Worm (Caenorhabditis elegans) whole organism, L4 larva: ENCODE results near the gene ifbp-1.
A peak's percentile ranks its signal among the peaks of the same experiment; 100 is the strongest.

Source experiments
- D1046.2 ChIP-seq: fragments of 200-800 bp; sonication (Bioruptor generic); IDR thresholded peaks from 2 replicates; pipeline ENCODE4 v1.3.6; 2022; ENCODE audit warnings: missing genetic modification characterization, missing compliant biosample characterization
- F49E8.2 ChIP-seq: sonication (generic microtip); optimal IDR thresholded peaks from 2 replicates; lab custom pipeline; 2016; ENCODE audit warnings: missing compliant biosample characterization, mild to moderate bottlenecking, missing genetic modification characterization, borderline replicate concordance
- Y105C5A.15 ChIP-seq: fragments of 200-800 bp; sonication (Bioruptor generic); IDR thresholded peaks from 2 replicates; pipeline ENCODE4 v1.3.6; 2022; ENCODE audit warnings: missing genetic modification characterization, missing compliant biosample characterization
- Y75B8A.6 ChIP-seq: fragments of 200-800 bp; sonication (Bioruptor generic); IDR thresholded peaks from 2 replicates; pipeline ENCODE4 v1.3.6; 2022; ENCODE audit warnings: missing genetic modification reagents, missing genetic modification characterization, missing compliant biosample characterization
- ZK337.2 ChIP-seq: fragments of 200-800 bp; sonication (Bioruptor generic); IDR thresholded peaks from 2 replicates; pipeline ENCODE4 v1.3.6; 2022; ENCODE audit warnings: missing genetic modification reagents, missing genetic modification characterization, missing compliant biosample characterization
- ama-1 ChIP-seq: fragments of 150-350 bp; optimal IDR thresholded peaks from 2 replicates; lab custom pipeline; 2014; ENCODE audit warnings: inconsistent platforms, mixed read lengths
- attf-4 ChIP-seq: sonication (generic microtip); optimal IDR thresholded peaks from 3 replicates; lab custom pipeline; 2017; ENCODE audit warnings: missing biosample characterization, missing genetic modification characterization
- ceh-20 ChIP-seq: fragments of 200-800 bp; sonication (Bioruptor generic); IDR thresholded peaks from 2 replicates; pipeline ENCODE4 v1.3.6; 2022; ENCODE audit warnings: missing genetic modification reagents, missing genetic modification characterization, missing compliant biosample characterization
- ceh-28 ChIP-seq: fragments of 150-350 bp; optimal IDR thresholded peaks from 2 replicates; lab custom pipeline; 2014; ENCODE audit warnings: missing biosample characterization, missing genetic modification reagents, missing genetic modification characterization
- ceh-32 ChIP-seq: sonication (generic microtip); optimal IDR thresholded peaks from 2 replicates; lab custom pipeline; 2016; ENCODE audit warnings: mild to moderate bottlenecking, missing genetic modification characterization, missing compliant biosample characterization; ENCODE audit not compliant: poor library complexity
- ceh-62 ChIP-seq: sonication (generic microtip); optimal IDR thresholded peaks from 2 replicates; lab custom pipeline; 2017; ENCODE audit warnings: missing biosample characterization, missing genetic modification characterization
- cey-2 ChIP-seq: sonication (generic microtip); optimal IDR thresholded peaks from 3 replicates; lab custom pipeline; 2017; ENCODE audit warnings: missing genetic modification characterization, mild to moderate bottlenecking, missing compliant biosample characterization, antibody characterized with exemption, borderline replicate concordance; ENCODE audit not compliant: insufficient read depth
- ctbp-1 ChIP-seq: fragments of 200-800 bp; sonication (Bioruptor generic); IDR thresholded peaks from 2 replicates; pipeline ENCODE4 v1.3.6; 2022; ENCODE audit warnings: missing genetic modification reagents, missing genetic modification characterization, missing compliant biosample characterization
- daf-12 ChIP-seq: fragments of 150-350 bp; optimal IDR thresholded peaks from 2 replicates; lab custom pipeline; 2014; ENCODE audit warnings: missing biosample characterization, missing genetic modification reagents, missing genetic modification characterization
- daf-16 ChIP-seq, 3 experiments: sonication (generic microtip); optimal IDR thresholded peaks; 2 replicates each; lab custom pipeline; 2016 to 2017; ENCODE audit warnings: missing genetic modification characterization in 3 of 3, missing genetic modification reagents in 3 of 3, mild to moderate bottlenecking in 2 of 3, missing compliant biosample characterization in 2 of 3, missing biosample characterization in 1 of 3, moderate library complexity in 1 of 3
- daf-8 ChIP-seq: fragments of 200-800 bp; sonication (Bioruptor generic); IDR thresholded peaks from 2 replicates; pipeline ENCODE4 v1.3.6; 2022; ENCODE audit warnings: missing genetic modification characterization, missing compliant biosample characterization
- dmd-6 ChIP-seq: fragments of 200-800 bp; sonication (Bioruptor generic); IDR thresholded peaks from 2 replicates; pipeline ENCODE4 v1.3.6; 2022; ENCODE audit warnings: missing genetic modification reagents, missing genetic modification characterization, missing compliant biosample characterization
- dmd-8 ChIP-seq: fragments of 200-800 bp; sonication (Bioruptor generic); IDR thresholded peaks from 2 replicates; pipeline ENCODE4 v1.3.6; 2022; ENCODE audit warnings: missing genetic modification characterization, missing compliant biosample characterization
- dmd-9 ChIP-seq: fragments of 200-800 bp; sonication (Bioruptor generic); IDR thresholded peaks from 2 replicates; pipeline ENCODE4 v1.3.6; 2022; ENCODE audit warnings: missing genetic modification reagents, missing genetic modification characterization, missing compliant biosample characterization
- dpl-1 ChIP-seq: fragments of 150-350 bp; optimal IDR thresholded peaks from 2 replicates; lab custom pipeline; 2014; ENCODE audit warnings: missing biosample characterization, missing genetic modification reagents, missing genetic modification characterization
- duxl-1 ChIP-seq: sonication (generic microtip); optimal IDR thresholded peaks from 2 replicates; lab custom pipeline; 2016; ENCODE audit warnings: mild to moderate bottlenecking, missing genetic modification characterization, moderate library complexity, missing compliant biosample characterization; ENCODE audit not compliant: poor library complexity
- fkh-10 ChIP-seq: fragments of 150-350 bp; optimal IDR thresholded peaks from 2 replicates; lab custom pipeline; 2014; ENCODE audit warnings: missing biosample characterization, missing genetic modification reagents, missing genetic modification characterization
- gei-8 ChIP-seq: fragments of 200-800 bp; sonication (Bioruptor generic); optimal IDR thresholded peaks from 2 replicates; lab custom pipeline; 2018; ENCODE audit warnings: mild to moderate bottlenecking, missing genetic modification characterization, missing compliant biosample characterization
- hlh-11 ChIP-seq: fragments of 200-800 bp; sonication (Bioruptor generic); optimal IDR thresholded peaks from 2 replicates; lab custom pipeline; 2018; ENCODE audit warnings: mild to moderate bottlenecking, missing genetic modification characterization, missing compliant biosample characterization
- hlh-30 ChIP-seq: sonication (generic microtip); optimal IDR thresholded peaks from 2 replicates; lab custom pipeline; 2017; ENCODE audit warnings: antibody characterized with exemption, mild to moderate bottlenecking, missing genetic modification characterization, missing compliant biosample characterization; ENCODE audit not compliant: insufficient read depth
- jun-1 ChIP-seq: fragments of 150-350 bp; optimal IDR thresholded peaks from 2 replicates; lab custom pipeline; 2014; ENCODE audit warnings: missing biosample characterization, missing genetic modification reagents, missing genetic modification characterization
- lim-7 ChIP-seq: fragments of 200-800 bp; sonication (Bioruptor generic); IDR thresholded peaks from 2 replicates; pipeline ENCODE4 v1.3.6; 2022; ENCODE audit warnings: missing genetic modification characterization, missing compliant biosample characterization
- lin-1 ChIP-seq: fragments of 200-800 bp; sonication (Bioruptor generic); IDR thresholded peaks from 2 replicates; pipeline ENCODE4 v1.3.6; 2022; ENCODE audit warnings: missing genetic modification reagents, missing genetic modification characterization, missing compliant biosample characterization
- lin-15B ChIP-seq: fragments of 150-350 bp; sonication (generic microtip); optimal IDR thresholded peaks from 3 replicates; lab custom pipeline; 2014; ENCODE audit warnings: missing biosample characterization, missing genetic modification characterization
- mdt-29 ChIP-seq: fragments of 200-800 bp; sonication (Bioruptor generic); IDR thresholded peaks from 2 replicates; pipeline ENCODE4 v1.3.6; 2022; ENCODE audit warnings: missing genetic modification reagents, missing genetic modification characterization, missing compliant biosample characterization
- mep-1 ChIP-seq: fragments of 150-350 bp; sonication (generic microtip); optimal IDR thresholded peaks from 3 replicates; lab custom pipeline; 2014; ENCODE audit warnings: missing biosample characterization, missing genetic modification characterization
- mes-2 ChIP-seq: sonication (generic microtip); optimal IDR thresholded peaks from 2 replicates; lab custom pipeline; 2016; ENCODE audit warnings: missing genotype, mild to moderate bottlenecking, missing genetic modification characterization, missing compliant biosample characterization; ENCODE audit not compliant: poor library complexity, severe bottlenecking
- mxl-2 ChIP-seq: fragments of 200-800 bp; sonication (Bioruptor generic); conservative IDR thresholded peaks from 2 replicates; pipeline ENCODE4 v1.3.6; 2022; ENCODE audit warnings: missing genetic modification reagents, missing genetic modification characterization, missing compliant biosample characterization
- mxl-3 ChIP-seq: fragments of 200-800 bp; sonication (Bioruptor generic); optimal IDR thresholded peaks from 2 replicates; lab custom pipeline; 2018; ENCODE audit warnings: mild to moderate bottlenecking, missing genetic modification characterization, missing compliant biosample characterization
- nhr-10 ChIP-seq: fragments of 150-350 bp; optimal IDR thresholded peaks from 2 replicates; lab custom pipeline; 2014; ENCODE audit warnings: missing biosample characterization, missing genetic modification characterization
- nhr-25 ChIP-seq: sonication (generic microtip); optimal IDR thresholded peaks from 2 replicates; lab custom pipeline; 2017; ENCODE audit warnings: missing genetic modification characterization, mild to moderate bottlenecking, missing compliant biosample characterization, antibody characterized with exemption, moderate library complexity, borderline replicate concordance; ENCODE audit not compliant: insufficient read depth
- nhr-28 ChIP-seq: fragments of 150-350 bp; optimal IDR thresholded peaks from 2 replicates; lab custom pipeline; 2014; ENCODE audit warnings: missing biosample characterization, missing genetic modification characterization
- nhr-42 ChIP-seq: fragments of 200-800 bp; sonication (Bioruptor generic); IDR thresholded peaks from 2 replicates; pipeline ENCODE4 v1.3.6; 2022; ENCODE audit warnings: missing genetic modification characterization, missing compliant biosample characterization
- nhr-48 ChIP-seq: sonication (generic microtip); optimal IDR thresholded peaks from 2 replicates; lab custom pipeline; 2016; ENCODE audit warnings: mild to moderate bottlenecking, missing genetic modification characterization, missing compliant biosample characterization
- php-3 ChIP-seq: fragments of 200-800 bp; sonication (Bioruptor generic); IDR thresholded peaks from 2 replicates; pipeline ENCODE4 v1.3.6; 2022; ENCODE audit warnings: missing genetic modification reagents, missing genetic modification characterization, missing compliant biosample characterization
- sdz-12 ChIP-seq: fragments of 200-800 bp; sonication (Bioruptor generic); optimal IDR thresholded peaks from 2 replicates; lab custom pipeline; 2018; ENCODE audit warnings: mild to moderate bottlenecking, missing genetic modification characterization, missing compliant biosample characterization
- set-16 ChIP-seq: fragments of 200-800 bp; sonication (Bioruptor generic); IDR thresholded peaks from 2 replicates; pipeline ENCODE4 v1.3.6; 2022; ENCODE audit warnings: missing genetic modification reagents, missing genetic modification characterization, missing compliant biosample characterization
- skn-1 ChIP-seq: fragments of 150-350 bp; optimal IDR thresholded peaks from 2 replicates; lab custom pipeline; 2014; ENCODE audit warnings: missing biosample characterization, missing genetic modification characterization
- snpc-1.2 ChIP-seq: fragments of 200-800 bp; sonication (Bioruptor generic); IDR thresholded peaks from 2 replicates; pipeline ENCODE4 v1.3.6; 2022; ENCODE audit warnings: missing genetic modification reagents, missing genetic modification characterization, missing compliant biosample characterization
- snpc-4 ChIP-seq: fragments of 150-350 bp; optimal IDR thresholded peaks from 2 replicates; lab custom pipeline; 2014; ENCODE audit warnings: missing biosample characterization, missing genetic modification characterization
- spr-3 ChIP-seq: fragments of 200-800 bp; sonication (Bioruptor generic); optimal IDR thresholded peaks from 2 replicates; lab custom pipeline; 2018; ENCODE audit warnings: mild to moderate bottlenecking, missing genetic modification characterization, missing compliant biosample characterization
- tag-97 ChIP-seq: fragments of 200-800 bp; sonication (Bioruptor generic); IDR thresholded peaks from 2 replicates; pipeline ENCODE4 v1.3.6; 2022; ENCODE audit warnings: missing genetic modification characterization, missing compliant biosample characterization
- unc-39 ChIP-seq: sonication (generic microtip); optimal IDR thresholded peaks from 2 replicates; lab custom pipeline; 2017; ENCODE audit warnings: missing biosample characterization, missing genetic modification characterization
- vab-7 ChIP-seq: fragments of 200-800 bp; sonication (Bioruptor generic); IDR thresholded peaks from 2 replicates; pipeline ENCODE4 v1.3.6; 2022; ENCODE audit warnings: missing genetic modification reagents, missing genetic modification characterization, missing compliant biosample characterization
- zip-2 ChIP-seq: fragments of 150-350 bp; optimal IDR thresholded peaks from 2 replicates; lab custom pipeline; 2014; ENCODE audit warnings: missing biosample characterization, missing genetic modification characterization

ifbp-1 gene

DNA sequence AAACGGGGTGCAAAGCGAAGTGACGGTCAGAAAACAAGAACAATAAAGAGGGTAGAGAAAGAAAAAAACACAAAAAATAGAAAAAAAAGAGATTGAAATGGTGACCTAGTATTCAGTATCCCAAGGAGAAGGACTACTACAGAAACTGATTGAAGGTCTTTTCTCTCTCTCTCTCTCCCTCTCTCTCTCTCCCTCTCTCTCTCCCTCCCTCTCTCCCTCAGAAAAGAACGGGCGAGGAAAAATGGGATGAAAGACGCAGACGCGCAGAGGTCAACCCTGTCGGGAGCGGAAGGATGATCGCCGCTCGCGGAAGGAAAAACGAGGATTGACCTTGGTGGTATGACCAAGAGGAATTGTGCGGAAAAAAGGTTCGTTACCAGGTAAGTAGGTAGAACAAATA, 5.5 kb downstream of the ifbp-1 start (continued):
- TF ChIP-seq dpl-1 (GFP tag; lab: Kevin White, UChicago) (no peak), nhr-48 (tag; lab: Kevin White, UChicago) (no peak), snpc-4 (tag; lab: Kevin White, UChicago) (no peak), php-3 (GFP tag; lab: Robert Waterston, UW) (no peak), Y105C5A.15 (GFP tag; lab: Robert Waterston, UW) (no peak), hlh-11 (tag; lab: Kevin White, UChicago) (peak; percentile 74), lin-1 (GFP tag; lab: Robert Waterston, UW) (no peak), ctbp-1 (no peak), daf-16 (GFP tag; optimal IDR thresholded peaks at IDR 0.05; lab: Kevin White, UChicago) (no peak), daf-16 (tag; optimal IDR thresholded peaks at IDR 0.05; lab: Kevin White, UChicago) (peak; percentile 3), dmd-9 (GFP tag; lab: Robert Waterston, UW) (no peak), dmd-6 (GFP tag; lab: Robert Waterston, UW) (peak; percentile 35; the same call in 1 of the 2 replicates), daf-8 (no peak), ceh-28 (tag; lab: Kevin White, UChicago) (no peak), F49E8.2 (tag; lab: Kevin White, UChicago) (no peak), ceh-62 (tag; lab: Kevin White, UChicago) (no peak), mep-1 (tag; lab: Kevin White, UChicago) (peak; percentile 8), snpc-1.2 (GFP tag; lab: Robert Waterston, UW) (no peak), hlh-30 (tag; lab: Kevin White, UChicago) (peak; percentile 43), unc-39 (no peak), spr-3 (no peak), gei-8 (GFP tag; lab: Kevin White, UChicago) (no peak), tag-97 (GFP tag; lab: Robert Waterston, UW) (no peak), skn-1 (tag; lab: Kevin White, UChicago) (no peak), fkh-10 (GFP tag; lab: Kevin White, UChicago) (no peak), nhr-25 (tag; lab: Kevin White, UChicago) (peak; percentile 83), mdt-29 (GFP tag; lab: Robert Waterston, UW) (no peak), ceh-32 (tag; lab: Kevin White, UChicago) (no peak), sdz-12 (GFP tag; lab: Kevin White, UChicago) (no peak), lin-15B (tag; lab: Kevin White, UChicago) (no peak), ZK337.2 (no peak), duxl-1 (no peak), vab-7 (GFP tag; lab: Robert Waterston, UW) (no peak), Y75B8A.6 (no peak), nhr-42 (GFP tag; lab: Robert Waterston, UW) (no peak)

DNA sequence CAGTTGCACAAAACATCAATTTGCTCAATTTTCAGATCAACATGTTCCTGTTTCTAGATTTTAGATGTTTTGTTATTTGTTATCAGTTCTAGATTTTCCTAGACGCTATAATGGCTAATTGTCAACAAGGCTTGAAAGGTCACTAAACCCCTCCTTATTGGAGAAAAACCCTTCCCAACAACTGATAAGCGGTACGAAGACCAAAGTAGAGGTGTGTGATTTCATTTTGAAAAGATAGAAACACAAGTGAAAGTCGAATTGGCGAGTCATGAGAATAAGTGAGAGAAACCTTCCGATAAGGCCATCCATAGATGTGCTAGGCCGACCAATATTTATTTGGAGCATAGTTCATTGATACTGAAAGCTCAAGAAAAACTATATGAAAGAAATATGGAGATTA, 6.4 kb downstream of the ifbp-1 start:
- TF ChIP-seq nhr-28 (tag; lab: Kevin White, UChicago) (peak; percentile 91), set-16 (GFP tag; lab: Robert Waterston, UW) (no peak), nhr-10 (tag; lab: Kevin White, UChicago) (peak; percentile 70), hlh-11 (tag; lab: Kevin White, UChicago) (peak; percentile 88), D1046.2 (GFP tag; lab: Robert Waterston, UW) (no peak), jun-1 (tag; lab: Kevin White, UChicago) (no peak), attf-4 (tag; lab: Kevin White, UChicago) (no peak), dmd-6 (GFP tag; lab: Robert Waterston, UW) (peak; percentile 81), php-3 (GFP tag; lab: Robert Waterston, UW) (peak; percentile 69), lim-7 (GFP tag; lab: Robert Waterston, UW) (no peak), mep-1 (tag; lab: Kevin White, UChicago) (peak; percentile 65), mxl-2 (no peak), snpc-4 (tag; lab: Kevin White, UChicago) (no peak), dmd-8 (GFP tag; lab: Robert Waterston, UW) (no peak), ama-1 (lab: Kevin White, UChicago) (peak; percentile 5), ceh-20 (GFP tag; lab: Robert Waterston, UW) (no peak), zip-2 (no peak), mxl-3 (GFP tag; lab: Kevin White, UChicago) (no peak), cey-2 (tag; lab: Kevin White, UChicago) (no peak), lin-1 (GFP tag; lab: Robert Waterston, UW) (peak; percentile 76; the same call in 1 of the 2 replicates), mes-2 (tag; lab: Kevin White, UChicago) (no peak), daf-12 (tag; lab: Kevin White, UChicago) (no peak), ceh-32 (tag; lab: Kevin White, UChicago) (no peak)
